Fruit fly (Drosophila melanogaster) ovary, adult (tissue): Measurements from ENCODE around the gene Alp12.

ENCODE experiments used
- CG17801 ChIP-seq: fragments of 200-800 bp; optimal IDR thresholded peaks from 2 replicates; lab custom pipeline; 2019; ENCODE audit warnings: missing biosample characterization, mild to moderate bottlenecking, missing genetic modification characterization, moderate library complexity; ENCODE audit not compliant: partially characterized antibody

Alp12 gene

dm6 chr2L:19402667-19403066, 21.2 kb upstream of the Alp12 start:
- TF ChIP-seq CG17801 (GFP tag; lab: Kevin White, UChicago) = no peak

dm6 chr2L:19403398-19403797, 20.5 kb upstream of the Alp12 start:
- no peak for TF ChIP-seq CG17801 (GFP tag; lab: Kevin White, UChicago)

- no peak for TF ChIP-seq CG17801 (GFP tag; lab: Kevin White, UChicago)
Observed at dm6 chr2L:19404804-19405203, 19.0 kb upstream of the Alp12 start.

- no peak for TF ChIP-seq CG17801 (GFP tag; lab: Kevin White, UChicago)
Observed at dm6 chr2L:19405685-19406357, 18.0 kb upstream of the Alp12 start.

- no peak for TF ChIP-seq CG17801 (GFP tag; lab: Kevin White, UChicago)
Observed at dm6 chr2L:19406419-19406818, 17.4 kb upstream of the Alp12 start.

- no peak for TF ChIP-seq CG17801 (GFP tag; lab: Kevin White, UChicago)
Observed at dm6 chr2L:19411966-19412365, 11.9 kb upstream of the Alp12 start.

dm6 chr2L:19413118-19413893, 10.5 kb upstream of the Alp12 start:
- TF ChIP-seq CG17801 (GFP tag; lab: Kevin White, UChicago) = no peak

dm6 chr2L:19414233-19414749, 9.6 kb upstream of the Alp12 start:
- no peak for TF ChIP-seq CG17801 (GFP tag; lab: Kevin White, UChicago)

- TF ChIP-seq CG17801 (GFP tag; lab: Kevin White, UChicago) = no peak
Observed at dm6 chr2L:19415133-19415532, 8.7 kb upstream of the Alp12 start.

dm6 chr2L:19415859-19416258, 8.0 kb upstream of the Alp12 start:
- no peak for TF ChIP-seq CG17801 (GFP tag; lab: Kevin White, UChicago)

dm6 chr2L:19416602-19417497, 7.0 kb upstream of the Alp12 start, which contains the start of gene Lectin-galC1:
Lectin-galC1 (plus strand) TSS chr2L:19417447.
- peak; percentile 41 for TF ChIP-seq CG17801 (GFP tag; lab: Kevin White, UChicago)

dm6 chr2L:19418017-19418416, 5.8 kb upstream of the Alp12 start, which contains the start of gene lectin-37Da:
lectin-37Da (plus strand) TSS chr2L:19418317.
- TF ChIP-seq CG17801 (GFP tag; lab: Kevin White, UChicago) = no peak

dm6 chr2L:19418872-19419271, 5.0 kb upstream of the Alp12 start, which contains the start of gene lectin-37Db:
lectin-37Db (plus strand) TSS chr2L:19419075.
- TF ChIP-seq CG17801 (GFP tag; lab: Kevin White, UChicago) = no peak

dm6 chr2L:19421573-19421972, 2.3 kb upstream of the Alp12 start:
- TF ChIP-seq CG17801 (GFP tag; lab: Kevin White, UChicago) = no peak

- TF ChIP-seq CG17801 (GFP tag; lab: Kevin White, UChicago) = no peak
Observed at dm6 chr2L:19422642-19423041, 1.2 kb upstream of the Alp12 start.
